Fruit fly (Drosophila melanogaster) whole organism, embryonic: Measurements from ENCODE around the gene CG7766.

Source experiments
- Aef1 ChIP-seq: fragments of 200-800 bp; sonication (Bioruptor generic); IDR thresholded peaks from 3 replicates; pipeline ENCODE4 v1.3.6; 2022; ENCODE audit warnings: missing biosample characterization, missing genetic modification characterization
- Atf-2 ChIP-seq: fragments of 200-800 bp; sonication (Bioruptor generic); optimal IDR thresholded peaks from 2 replicates; lab custom pipeline; 2016; ENCODE audit warnings: missing biosample characterization, missing genetic modification characterization
- Atf6 ChIP-seq: fragments of 200-800 bp; sonication (Bioruptor generic); IDR thresholded peaks from 2 replicates; pipeline ENCODE4 v1.3.6; 2022; ENCODE audit warnings: missing biosample characterization, missing genetic modification characterization
- BtbVII ChIP-seq: fragments of 200-800 bp; sonication (Bioruptor generic); optimal IDR thresholded peaks from 3 replicates; lab custom pipeline; 2017; ENCODE audit warnings: missing biosample characterization, mild to moderate bottlenecking, missing genetic modification characterization
- CG10654 ChIP-seq: fragments of 200-800 bp; sonication (Bioruptor generic); optimal IDR thresholded peaks from 2 replicates; lab custom pipeline; 2016; ENCODE audit warnings: missing biosample characterization, missing genetic modification characterization
- CG11398 ChIP-seq: fragments of 200-800 bp; sonication (Bioruptor generic); optimal IDR thresholded peaks from 2 replicates; lab custom pipeline; 2016; ENCODE audit warnings: missing biosample characterization, missing genetic modification characterization
- CG12769 ChIP-seq: fragments of 200-800 bp; sonication (Bioruptor generic); optimal IDR thresholded peaks from 2 replicates; lab custom pipeline; 2019; ENCODE audit warnings: missing biosample characterization, mild to moderate bottlenecking, missing genetic modification characterization, moderate library complexity
- CG13424 ChIP-seq: fragments of 200-800 bp; sonication (Bioruptor generic); optimal IDR thresholded peaks from 2 replicates; lab custom pipeline; 2019; ENCODE audit warnings: missing biosample characterization, mild to moderate bottlenecking, missing genetic modification characterization, moderate library complexity
- CG17912 ChIP-seq: fragments of 200-800 bp; sonication (Bioruptor generic); optimal IDR thresholded peaks from 2 replicates; lab custom pipeline; 2018; ENCODE audit warnings: missing biosample characterization, mild to moderate bottlenecking, missing genetic modification characterization
- CG18011 ChIP-seq: fragments of 200-800 bp; sonication (Bioruptor generic); optimal IDR thresholded peaks from 2 replicates; lab custom pipeline; 2017; ENCODE audit warnings: missing biosample characterization, missing genetic modification characterization, mild to moderate bottlenecking, moderate library complexity, missing genotype
- CG30020 ChIP-seq: fragments of 200-800 bp; optimal IDR thresholded peaks from 2 replicates; lab custom pipeline; 2019; ENCODE audit warnings: missing biosample characterization, mild to moderate bottlenecking, missing genetic modification characterization, moderate library complexity
- CG34422 ChIP-seq: fragments of 200-800 bp; sonication (Bioruptor generic); IDR thresholded peaks from 3 replicates; pipeline ENCODE4 v1.3.6; 2022; ENCODE audit warnings: missing biosample characterization, missing genetic modification characterization
- CG3847 ChIP-seq: fragments of 200-800 bp; sonication (Bioruptor generic); IDR thresholded peaks from 2 replicates; pipeline ENCODE4 v1.3.6; 2022; ENCODE audit warnings: missing biosample characterization, missing genetic modification characterization
- CG4730 ChIP-seq: fragments of 200-800 bp; sonication (Bioruptor generic); IDR thresholded peaks from 2 replicates; pipeline ENCODE4 v1.3.6; 2022; ENCODE audit warnings: missing biosample characterization, missing genetic modification characterization
- CG6765 ChIP-seq: fragments of 200-800 bp; sonication (Bioruptor generic); optimal IDR thresholded peaks from 3 replicates; lab custom pipeline; 2017; ENCODE audit warnings: missing biosample characterization, mild to moderate bottlenecking, missing genetic modification characterization
- CG7745 ChIP-seq: fragments of 200-800 bp; sonication (Bioruptor generic); optimal IDR thresholded peaks from 2 replicates; lab custom pipeline; 2018; ENCODE audit warnings: missing biosample characterization, mild to moderate bottlenecking, missing genetic modification characterization, moderate library complexity
- CG8478 ChIP-seq: fragments of >200 bp; optimal IDR thresholded peaks from 2 replicates; lab custom pipeline; 2018
- Chrac-16 ChIP-seq: fragments of 200-800 bp; sonication (Bioruptor generic); optimal IDR thresholded peaks from 3 replicates; lab custom pipeline; 2016; ENCODE audit warnings: missing biosample characterization, missing genetic modification characterization
- D19A ChIP-seq: fragments of 200-800 bp; optimal IDR thresholded peaks from 3 replicates; lab custom pipeline; 2019; ENCODE audit warnings: missing biosample characterization, mild to moderate bottlenecking, missing genetic modification characterization, moderate library complexity
- Dip2 ChIP-seq: fragments of 200-800 bp; sonication (Bioruptor generic); IDR thresholded peaks from 2 replicates; pipeline ENCODE4 v1.3.6; 2022; ENCODE audit warnings: missing biosample characterization, missing genetic modification characterization
- Doc3 ChIP-seq: fragments of 200-800 bp; sonication (Bioruptor generic); IDR thresholded peaks from 3 replicates; pipeline ENCODE4 v1.3.6; 2022; ENCODE audit warnings: missing biosample characterization, missing genetic modification characterization; ENCODE audit not compliant: partially characterized antibody
- HLH3B ChIP-seq: fragments of 200-800 bp; sonication (Bioruptor generic); IDR thresholded peaks from 2 replicates; pipeline ENCODE4 v1.3.6; 2022; ENCODE audit warnings: missing biosample characterization, missing genetic modification characterization
- HLH4C ChIP-seq: fragments of 200-800 bp; sonication (Bioruptor generic); IDR thresholded peaks from 3 replicates; pipeline ENCODE4 v1.3.6; 2022; ENCODE audit warnings: missing biosample characterization, missing genetic modification characterization; ENCODE audit not compliant: partially characterized antibody
- Hmx ChIP-seq: fragments of 200-800 bp; sonication (Bioruptor generic); optimal IDR thresholded peaks from 2 replicates; lab custom pipeline; 2016; ENCODE audit warnings: missing biosample characterization, missing genetic modification characterization
- Hr78 ChIP-seq, 2 experiments: fragments of 200-800 bp in 1 of 2; fragments of >200 bp in 1 of 2; sonication (Bioruptor generic) in 1 of 2; optimal IDR thresholded peaks; 2 replicates each; lab custom pipeline; 2017 to 2019; ENCODE audit warnings: missing biosample characterization in 2 of 2, missing genetic modification characterization in 2 of 2, mild to moderate bottlenecking in 1 of 2, moderate library complexity in 1 of 2
- MESR4 ChIP-seq: fragments of 200-800 bp; sonication (Bioruptor generic); optimal IDR thresholded peaks from 2 replicates; lab custom pipeline; 2018; ENCODE audit warnings: missing biosample characterization, mild to moderate bottlenecking, missing genetic modification characterization, moderate library complexity
- Max ChIP-seq: fragments of 200-800 bp; sonication (Bioruptor generic); optimal IDR thresholded peaks from 2 replicates; lab custom pipeline; 2016; ENCODE audit warnings: missing biosample characterization, mild to moderate bottlenecking, missing genetic modification characterization
- NfI ChIP-seq: fragments of 200-800 bp; sonication (Bioruptor generic); optimal IDR thresholded peaks from 3 replicates; lab custom pipeline; 2018; ENCODE audit warnings: missing biosample characterization, mild to moderate bottlenecking, missing genetic modification characterization, moderate library complexity
- Ptx1 ChIP-seq: fragments of 200-800 bp; sonication (Bioruptor generic); IDR thresholded peaks from 2 replicates; pipeline ENCODE4 v1.3.6; 2022; ENCODE audit warnings: missing biosample characterization, missing genetic modification characterization
- Xrp1 ChIP-seq: fragments of 200-800 bp; sonication (Bioruptor generic); IDR thresholded peaks from 2 replicates; pipeline ENCODE4 v1.3.6; 2022; ENCODE audit warnings: missing biosample characterization, missing genetic modification characterization
- YL-1 ChIP-seq: fragments of 200-800 bp; sonication (Bioruptor generic); optimal IDR thresholded peaks from 3 replicates; lab custom pipeline; 2017; ENCODE audit warnings: missing biosample characterization, mild to moderate bottlenecking, missing genetic modification characterization
- ap ChIP-seq: fragments of 200-800 bp; sonication (Bioruptor generic); IDR thresholded peaks from 2 replicates; pipeline ENCODE4 v1.3.6; 2022; ENCODE audit warnings: missing biosample characterization, missing genetic modification characterization
- az2 ChIP-seq: fragments of 200-800 bp; sonication (Bioruptor generic); optimal IDR thresholded peaks from 3 replicates; lab custom pipeline; 2016; ENCODE audit warnings: missing biosample characterization, missing genetic modification characterization
- bowl ChIP-seq: fragments of 200-800 bp; sonication (Bioruptor generic); IDR thresholded peaks from 2 replicates; pipeline ENCODE4 v1.3.6; 2022; ENCODE audit warnings: missing biosample characterization, missing genetic modification characterization
- cad ChIP-seq: fragments of >200 bp; optimal IDR thresholded peaks from 2 replicates; lab custom pipeline; 2017; ENCODE audit warnings: missing biosample characterization, missing genetic modification characterization
- chif ChIP-seq, 2 experiments: fragments of 200-800 bp; sonication (Bioruptor generic); optimal IDR thresholded peaks; 3 replicates each; lab custom pipeline; 2016; ENCODE audit warnings: missing biosample characterization in 2 of 2, missing genetic modification characterization in 2 of 2
- crol ChIP-seq: fragments of 200-800 bp; sonication (Bioruptor generic); IDR thresholded peaks from 2 replicates; pipeline ENCODE4 v1.3.6; 2022; ENCODE audit warnings: missing biosample characterization, missing genetic modification characterization
- danr ChIP-seq: fragments of 200-800 bp; sonication (Bioruptor generic); IDR thresholded peaks from 2 replicates; pipeline ENCODE4 v1.3.6; 2022; ENCODE audit warnings: missing biosample characterization, missing genetic modification characterization
- dysf ChIP-seq: fragments of 200-800 bp; sonication (Bioruptor generic); IDR thresholded peaks from 3 replicates; pipeline ENCODE4 v1.3.6; 2022; ENCODE audit warnings: missing biosample characterization, missing genetic modification characterization
- en ChIP-seq: fragments of 200-800 bp; sonication (Bioruptor generic); optimal IDR thresholded peaks from 2 replicates; lab custom pipeline; 2016; ENCODE audit warnings: missing biosample characterization, missing genetic modification characterization
- esg ChIP-seq: fragments of 200-800 bp; sonication (Bioruptor generic); conservative IDR thresholded peaks from 2 replicates; pipeline ENCODE4 v1.3.6; 2022; ENCODE audit warnings: missing biosample characterization, missing genetic modification characterization
- exex ChIP-seq: fragments of 200-800 bp; sonication (Bioruptor generic); optimal IDR thresholded peaks from 4 replicates; lab custom pipeline; 2018; ENCODE audit warnings: missing biosample characterization, mild to moderate bottlenecking, missing genetic modification characterization, moderate library complexity
- eyg ChIP-seq: fragments of 200-800 bp; sonication (Bioruptor generic); optimal IDR thresholded peaks from 3 replicates; lab custom pipeline; 2016; ENCODE audit warnings: missing biosample characterization, missing genetic modification characterization
- luna ChIP-seq: fragments of 200-800 bp; sonication (Bioruptor generic); optimal IDR thresholded peaks from 2 replicates; lab custom pipeline; 2016; ENCODE audit warnings: missing biosample characterization, missing genetic modification characterization
- shn ChIP-seq: fragments of 200-800 bp; sonication (Bioruptor generic); optimal IDR thresholded peaks from 3 replicates; lab custom pipeline; 2016; ENCODE audit warnings: missing biosample characterization, missing genetic modification characterization
- sima ChIP-seq: fragments of 200-800 bp; sonication (Bioruptor generic); optimal IDR thresholded peaks from 2 replicates; lab custom pipeline; 2016; ENCODE audit warnings: missing biosample characterization, missing genetic modification characterization
- unpg ChIP-seq: fragments of 200-800 bp; sonication (Bioruptor generic); optimal IDR thresholded peaks from 3 replicates; lab custom pipeline; 2018; ENCODE audit warnings: missing biosample characterization, mild to moderate bottlenecking, missing genetic modification characterization, moderate library complexity
- vfl ChIP-seq: fragments of 200-800 bp; sonication (Bioruptor generic); optimal IDR thresholded peaks from 2 replicates; lab custom pipeline; 2016; ENCODE audit warnings: missing biosample characterization, missing genetic modification characterization
- vnd ChIP-seq: fragments of 200-800 bp; sonication (Bioruptor generic); IDR thresholded peaks from 3 replicates; pipeline ENCODE4 v1.3.6; 2022; ENCODE audit warnings: missing biosample characterization, missing genetic modification characterization; ENCODE audit not compliant: partially characterized antibody
- zen2 ChIP-seq: fragments of 200-800 bp; sonication (Bioruptor generic); IDR thresholded peaks from 3 replicates; pipeline ENCODE4 v1.3.6; 2022; ENCODE audit warnings: missing biosample characterization, missing genetic modification characterization; ENCODE audit not compliant: partially characterized antibody
- zf30C ChIP-seq: fragments of 200-800 bp; sonication (Bioruptor generic); optimal IDR thresholded peaks from 3 replicates; lab custom pipeline; 2018; ENCODE audit warnings: missing biosample characterization, mild to moderate bottlenecking, missing genetic modification characterization
- zfh1 ChIP-seq: fragments of 200-800 bp; sonication (Bioruptor generic); IDR thresholded peaks from 3 replicates; pipeline ENCODE4 v1.3.6; 2022; ENCODE audit warnings: missing biosample characterization, missing genetic modification characterization

CG7766 gene

DNA sequence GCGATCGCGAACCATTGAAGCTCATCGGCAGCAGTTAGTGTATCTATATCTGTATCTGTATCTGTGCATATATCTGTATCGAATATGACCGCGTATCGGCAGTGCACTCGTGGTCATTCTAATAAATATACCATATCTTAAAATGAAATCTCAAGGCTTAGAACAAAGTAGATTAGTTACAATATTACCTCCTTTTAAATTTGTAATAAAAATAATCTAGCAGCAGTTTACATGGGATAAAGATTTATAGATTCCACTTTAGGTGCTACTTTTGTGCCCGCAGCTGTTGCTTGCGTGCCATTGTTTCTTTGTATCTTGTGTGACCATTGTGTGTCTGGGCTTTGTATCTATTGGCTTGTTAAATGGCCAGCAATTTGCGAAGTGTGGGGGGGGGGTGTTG lies 43.5 kb downstream of the CG7766 start (continued):
- TF ChIP-seq CG34422 (GFP tag; lab: Robert Waterston, UW) (peak; percentile 64; the same call in 1 of the 3 replicates), Hmx (GFP tag; lab: Kevin White, UChicago) (no peak), CG12769 (peak; percentile 88), CG11398 (GFP tag; lab: Kevin White, UChicago) (no peak), Xrp1 (peak; percentile 60; the same call in 1 of the 2 replicates), zen2 (GFP tag; lab: Robert Waterston, UW) (no peak), CG4730 (peak; percentile 43; the same call in 1 of the 2 replicates), crol (GFP tag; lab: Robert Waterston, UW) (no peak), MESR4 (peak; percentile 16), Hr78 (GFP tag; optimal IDR thresholded peaks at IDR 0.05; lab: Kevin White, UChicago) (peak in 1 of 2 experiments; percentile 22), ap (GFP tag; lab: Robert Waterston, UW) (peak; percentile 68), dysf (GFP tag; lab: Robert Waterston, UW) (peak; percentile 84), exex (tag; lab: Kevin White, UChicago) (no peak), HLH4C (no peak), CG7745 (no peak), BtbVII (GFP tag; lab: Kevin White, UChicago) (peak; percentile 44), CG6765 (no peak), zfh1 (GFP tag; lab: Robert Waterston, UW) (peak; percentile 58; the same call in 1 of the 3 replicates), CG18011 (GFP tag; lab: Kevin White, UChicago) (no peak), unpg (GFP tag; lab: Kevin White, UChicago) (peak; percentile 89), cad (no peak), sima (no peak), CG13424 (tag; lab: Kevin White, UChicago) (peak; percentile 85), zf30C (GFP tag; lab: Kevin White, UChicago) (no peak), shn (GFP tag; lab: Kevin White, UChicago) (no peak), Ptx1 (GFP tag; lab: Robert Waterston, UW) (peak; percentile 63), Dip2 (no peak), luna (GFP tag; lab: Kevin White, UChicago) (no peak), Max (GFP tag; lab: Kevin White, UChicago) (peak; percentile 20), Atf-2 (GFP tag; lab: Kevin White, UChicago) (peak; percentile 24), CG10654 (GFP tag; lab: Kevin White, UChicago) (peak; percentile 58), CG8478 (lab: Kevin White, UChicago) (no peak), esg (GFP tag; lab: Robert Waterston, UW) (peak; percentile 54), Doc3 (GFP tag; lab: Robert Waterston, UW) (no peak), HLH3B (GFP tag; lab: Robert Waterston, UW) (peak; percentile 81), danr (GFP tag; lab: Robert Waterston, UW) (0 out of 2 replicates have a peak, but pooled peaks have one; percentile 33), CG30020 (tag; lab: Kevin White, UChicago) (no peak), az2 (GFP tag; lab: Kevin White, UChicago) (peak; percentile 73), NfI (GFP tag; lab: Kevin White, UChicago) (peak; percentile 64), Atf6 (GFP tag; lab: Robert Waterston, UW) (peak; percentile 70; the same call in 1 of the 2 replicates), en (GFP tag; lab: Kevin White, UChicago) (no peak), vfl (GFP tag; lab: Kevin White, UChicago) (no peak), YL-1 (GFP tag; lab: Kevin White, UChicago) (no peak), Chrac-16 (GFP tag; lab: Kevin White, UChicago) (peak; percentile 14), Aef1 (GFP tag; lab: Robert Waterston, UW) (peak; percentile 69), CG3847 (GFP tag; lab: Robert Waterston, UW) (peak; percentile 47; the same call in 1 of the 2 replicates), CG17912 (GFP tag; lab: Kevin White, UChicago) (no peak), eyg (GFP tag; lab: Kevin White, UChicago) (no peak), chif (GFP tag; optimal IDR thresholded peaks at IDR 0.05; lab: Kevin White, UChicago) (peak; percentile 48 to 66), vnd (GFP tag; lab: Robert Waterston, UW) (no peak), bowl (GFP tag; lab: Robert Waterston, UW) (no peak), D19A (tag; lab: Kevin White, UChicago) (peak; percentile 72)
